Fruit fly (Drosophila melanogaster) whole organism, wandering third instar larva: ENCODE measurements around the gene qjt.
A peak's percentile ranks its signal among the peaks of the same experiment; 100 is the strongest.

ENCODE experiments used
- CG32264 ChIP-seq: fragments of 200-800 bp; sonication (Bioruptor generic); optimal IDR thresholded peaks from 2 replicates; lab custom pipeline; 2016; ENCODE audit warnings: missing biosample characterization, missing genetic modification characterization
- CG9705 ChIP-seq: fragments of 200-800 bp; sonication (Bioruptor generic); optimal IDR thresholded peaks from 2 replicates; lab custom pipeline; 2018; ENCODE audit warnings: missing biosample characterization, mild to moderate bottlenecking, missing genetic modification characterization
- CrebA ChIP-seq: fragments of 200-800 bp; sonication (Bioruptor generic); optimal IDR thresholded peaks from 2 replicates; lab custom pipeline; 2016; ENCODE audit warnings: missing biosample characterization, mild to moderate bottlenecking, missing genetic modification characterization, borderline replicate concordance
- Dif ChIP-seq: fragments of 200-275, 200-300 bp; sonication (Bioruptor generic); optimal IDR thresholded peaks from 2 replicates; lab custom pipeline; 2018; ENCODE audit warnings: missing biosample characterization, missing genetic modification characterization; ENCODE audit not compliant: partially characterized antibody
- GATAd ChIP-seq: sonication (Bioruptor generic); optimal IDR thresholded peaks from 2 replicates; lab custom pipeline; 2016; ENCODE audit warnings: missing biosample characterization, missing genetic modification characterization
- HLH106 ChIP-seq: fragments of 200-800 bp; optimal IDR thresholded peaks from 3 replicates; lab custom pipeline; 2019; ENCODE audit warnings: missing biosample characterization, mild to moderate bottlenecking, missing genetic modification characterization, moderate library complexity
- Hnf4 ChIP-seq: fragments of 200-800 bp; sonication (Bioruptor generic); optimal IDR thresholded peaks from 2 replicates; lab custom pipeline; 2016; ENCODE audit warnings: missing biosample characterization, mild to moderate bottlenecking, missing genetic modification characterization
- Hr78 ChIP-seq: fragments of >200 bp; optimal IDR thresholded peaks from 2 replicates; lab custom pipeline; 2017; ENCODE audit warnings: missing biosample characterization, missing genetic modification characterization
- Jra ChIP-seq: sonication (Bioruptor generic); optimal IDR thresholded peaks from 2 replicates; lab custom pipeline; 2016; ENCODE audit warnings: missing biosample characterization, missing genetic modification characterization
- Mio ChIP-seq: sonication (Bioruptor generic); optimal IDR thresholded peaks from 2 replicates; lab custom pipeline; 2016; ENCODE audit warnings: missing biosample characterization, missing genetic modification characterization
- Myc ChIP-seq: fragments of >200 bp; optimal IDR thresholded peaks from 2 replicates; lab custom pipeline; 2017
- N ChIP-seq: fragments of >200 bp; optimal IDR thresholded peaks from 2 replicates; lab custom pipeline; 2018; ENCODE audit warnings: missing biosample characterization, missing external identifiers, missing genetic modification characterization
- OdsH ChIP-seq: fragments of 200-800 bp; sonication (Bioruptor generic); optimal IDR thresholded peaks from 2 replicates; lab custom pipeline; 2016; ENCODE audit warnings: missing biosample characterization, mild to moderate bottlenecking, missing genetic modification characterization
- Rel ChIP-seq, 2 experiments: fragments of 200-800 bp; sonication (Bioruptor generic) in 1 of 2; optimal IDR thresholded peaks; 2 replicates in 1 of 2; 3 replicates in 1 of 2; lab custom pipeline; 2016 to 2019; ENCODE audit warnings: mild to moderate bottlenecking in 2 of 2, missing biosample characterization in 2 of 2, missing genetic modification characterization in 2 of 2, moderate library complexity in 1 of 2
- Vsx2 ChIP-seq: fragments of 200-300, 225-300 bp; sonication (Bioruptor generic); optimal IDR thresholded peaks from 2 replicates; lab custom pipeline; 2018; ENCODE audit warnings: missing biosample characterization, missing genetic modification characterization; ENCODE audit not compliant: partially characterized antibody
- br ChIP-seq: fragments of 200-800 bp; sonication (Bioruptor generic); optimal IDR thresholded peaks from 2 replicates; lab custom pipeline; 2016; ENCODE audit warnings: missing biosample characterization, missing genetic modification characterization
- dl ChIP-seq, 2 experiments: fragments of 175-275, 200-275 bp in 1 of 2; fragments of 200-275 bp in 1 of 2; sonication (Bioruptor generic); optimal IDR thresholded peaks; lab custom pipeline; 2018; ENCODE audit warnings: mild to moderate bottlenecking in 2 of 2, missing biosample characterization in 2 of 2, missing genetic modification characterization in 2 of 2, moderate library complexity in 2 of 2; ENCODE audit not compliant: partially characterized antibody in 2 of 2, insufficient read depth in 1 of 2
- dmrt93B ChIP-seq: fragments of 200-800 bp; sonication (Bioruptor generic); optimal IDR thresholded peaks from 2 replicates; lab custom pipeline; 2018; ENCODE audit warnings: missing biosample characterization, mild to moderate bottlenecking, missing genetic modification characterization
- dsf ChIP-seq: sonication (Bioruptor generic); optimal IDR thresholded peaks from 2 replicates; lab custom pipeline; 2016; ENCODE audit warnings: missing biosample characterization, missing genetic modification characterization, borderline replicate concordance
- ey ChIP-seq: fragments of 200-800 bp; sonication (Bioruptor generic); optimal IDR thresholded peaks from 2 replicates; lab custom pipeline; 2016; ENCODE audit warnings: missing biosample characterization, missing genetic modification characterization
- foxo ChIP-seq, 2 experiments: fragments of 200-800 bp; sonication (Bioruptor generic); optimal IDR thresholded peaks; 2 replicates in 1 of 2; 3 replicates in 1 of 2; lab custom pipeline; 2016 to 2017; ENCODE audit warnings: missing biosample characterization in 2 of 2, missing genetic modification characterization in 2 of 2
- fru ChIP-seq: fragments of 200-800 bp; sonication (Bioruptor generic); optimal IDR thresholded peaks from 3 replicates; lab custom pipeline; 2016; ENCODE audit warnings: missing biosample characterization, mild to moderate bottlenecking, missing genetic modification characterization
- h ChIP-seq: fragments of 200-800 bp; sonication (Bioruptor generic); optimal IDR thresholded peaks from 3 replicates; lab custom pipeline; 2016; ENCODE audit warnings: missing biosample characterization, mild to moderate bottlenecking, missing genetic modification characterization
- jim ChIP-seq: fragments of 175-275, 200-325 bp; sonication (Bioruptor generic); optimal IDR thresholded peaks from 2 replicates; lab custom pipeline; 2016; ENCODE audit warnings: missing biosample characterization, mild to moderate bottlenecking, missing genetic modification characterization
- lola ChIP-seq: fragments of >200 bp; optimal IDR thresholded peaks from 2 replicates; lab custom pipeline; 2017; ENCODE audit warnings: missing biosample characterization, missing genetic modification characterization
- pan ChIP-seq: fragments of >200 bp; optimal IDR thresholded peaks from 2 replicates; lab custom pipeline; 2017
- psq ChIP-seq: fragments of 200-800 bp; sonication (Bioruptor generic); optimal IDR thresholded peaks from 3 replicates; lab custom pipeline; 2017; ENCODE audit warnings: missing biosample characterization, mild to moderate bottlenecking, missing genetic modification characterization, moderate library complexity
- rgr ChIP-seq: fragments of 200-800 bp; sonication (Bioruptor generic); optimal IDR thresholded peaks from 3 replicates; lab custom pipeline; 2016; ENCODE audit warnings: missing biosample characterization, mild to moderate bottlenecking, missing genetic modification characterization
- sage ChIP-seq: fragments of 200-800 bp; sonication (Bioruptor generic); optimal IDR thresholded peaks from 2 replicates; lab custom pipeline; 2016; ENCODE audit warnings: missing biosample characterization, mild to moderate bottlenecking, missing genetic modification characterization
- tai ChIP-seq: sonication (Bioruptor generic); optimal IDR thresholded peaks from 2 replicates; lab custom pipeline; 2016; ENCODE audit warnings: missing biosample characterization, missing genetic modification characterization
- usp ChIP-seq: fragments of >200 bp; optimal IDR thresholded peaks from 2 replicates; lab custom pipeline; 2017; ENCODE audit warnings: missing biosample characterization, missing genetic modification characterization
- woc ChIP-seq: sonication (Bioruptor generic); optimal IDR thresholded peaks from 2 replicates; lab custom pipeline; 2016; ENCODE audit warnings: missing biosample characterization, mild to moderate bottlenecking, missing genetic modification characterization

The qjt gene

dm6 chr3L:17496012-17496411 lies 17.1 kb downstream of the qjt start:
- TF ChIP-seq pan (lab: Kevin White, UChicago), result no peak
- TF ChIP-seq Hr78 (GFP tag; lab: Kevin White, UChicago), result no peak
- TF ChIP-seq CrebA (GFP tag; lab: Kevin White, UChicago), result no peak
- TF ChIP-seq br, result no peak
- no peak for TF ChIP-seq GATAd (GFP tag; lab: Kevin White, UChicago)
- TF ChIP-seq CG32264 (GFP tag; lab: Kevin White, UChicago), result no peak
- no peak for TF ChIP-seq Myc (lab: Kevin White, UChicago)
- TF ChIP-seq ey (GFP tag; lab: Kevin White, UChicago), result no peak
- TF ChIP-seq jim (GFP tag; lab: Kevin White, UChicago), result no peak
- no peak for TF ChIP-seq dsf (GFP tag; lab: Kevin White, UChicago)
- TF ChIP-seq fru (GFP tag; lab: Kevin White, UChicago), result no peak
- no peak for TF ChIP-seq psq
- no peak for TF ChIP-seq lola (GFP tag; lab: Kevin White, UChicago)
- TF ChIP-seq CG9705 (GFP tag; lab: Kevin White, UChicago), result no peak
- TF ChIP-seq rgr (GFP tag; lab: Kevin White, UChicago), result no peak
- TF ChIP-seq h (GFP tag; lab: Kevin White, UChicago), result no peak
- no peak for TF ChIP-seq Dif (GFP tag; lab: Kevin White, UChicago)
- no peak for TF ChIP-seq Jra (GFP tag; lab: Kevin White, UChicago)
- no peak for TF ChIP-seq Rel (GFP tag; optimal IDR thresholded peaks at IDR 0.05; lab: Kevin White, UChicago)
- TF ChIP-seq Rel (tag; optimal IDR thresholded peaks at IDR 0.05; lab: Kevin White, UChicago), result no peak

dm6 chr3L:17496871-17497492 lies 18.1 kb downstream of the qjt start:
- TF ChIP-seq N (GFP tag; lab: Kevin White, UChicago) (no peak), foxo (GFP tag; optimal IDR thresholded peaks at IDR 0.05; lab: Kevin White, UChicago) (no peak), dmrt93B (GFP tag; lab: Kevin White, UChicago) (no peak), OdsH (no peak), dsf (GFP tag; lab: Kevin White, UChicago) (no peak), fru (GFP tag; lab: Kevin White, UChicago) (peak; percentile 41), tai (no peak), rgr (GFP tag; lab: Kevin White, UChicago) (peak; percentile 12), h (GFP tag; lab: Kevin White, UChicago) (peak; percentile 24)

- TF ChIP-seq dl (GFP tag; optimal IDR thresholded peaks at IDR 0.05; lab: Kevin White, UChicago; ENCODE audit: insufficient read depth in 1 of 2, partially characterized antibody in 2 of 2) (no peak), ey (GFP tag; lab: Kevin White, UChicago) (no peak), woc (no peak), psq (no peak), rgr (GFP tag; lab: Kevin White, UChicago) (no peak), br (no peak), Myc (lab: Kevin White, UChicago) (no peak), lola (GFP tag; lab: Kevin White, UChicago) (no peak), CG9705 (GFP tag; lab: Kevin White, UChicago) (no peak), Jra (GFP tag; lab: Kevin White, UChicago) (no peak), Vsx2 (GFP tag; lab: Kevin White, UChicago) (no peak), Hnf4 (GFP tag; lab: Kevin White, UChicago) (no peak)
Observed at dm6 chr3L:17497969-17498368, 19.1 kb downstream of the qjt start.

dm6 chr3L:17498952-17499710 lies 20.2 kb downstream of the qjt start:
- TF ChIP-seq fru (GFP tag; lab: Kevin White, UChicago) (no peak), N (GFP tag; lab: Kevin White, UChicago) (no peak), sage (GFP tag; lab: Kevin White, UChicago) (no peak), HLH106 (tag; lab: Kevin White, UChicago) (no peak), usp (no peak), Mio (GFP tag; lab: Kevin White, UChicago) (no peak)
